Fruit fly (Drosophila melanogaster) whole organism, prepupa: ENCODE results near the gene CG43400.

Experiments
- Blimp-1 ChIP-seq: fragments of 200-800 bp; sonication (Bioruptor generic); optimal IDR thresholded peaks from 3 replicates; lab custom pipeline; 2017; ENCODE audit warnings: missing biosample characterization, missing genetic modification characterization, mild to moderate bottlenecking, moderate library complexity, missing genetic modification reagents
- CG10631 ChIP-seq: fragments of 200-800 bp; sonication (Bioruptor generic); optimal IDR thresholded peaks from 2 replicates; lab custom pipeline; 2016; ENCODE audit warnings: missing biosample characterization, missing genetic modification characterization
- CG10669 ChIP-seq: fragments of 200-800 bp; sonication (Bioruptor generic); optimal IDR thresholded peaks from 3 replicates; lab custom pipeline; 2018; ENCODE audit warnings: missing biosample characterization, mild to moderate bottlenecking, missing genetic modification characterization, moderate library complexity
- CG11902 ChIP-seq: fragments of 200-800 bp; sonication (Bioruptor generic); optimal IDR thresholded peaks from 3 replicates; lab custom pipeline; 2016; ENCODE audit warnings: missing biosample characterization, missing genetic modification characterization
- CG15336 ChIP-seq: fragments of 200-800 bp; sonication (Bioruptor generic); IDR thresholded peaks from 2 replicates; pipeline ENCODE4 v1.3.6; 2022; ENCODE audit warnings: missing biosample characterization, missing genetic modification characterization
- CG1621 ChIP-seq: fragments of 200-800 bp; sonication (Bioruptor generic); optimal IDR thresholded peaks from 3 replicates; lab custom pipeline; 2018; ENCODE audit warnings: missing biosample characterization, mild to moderate bottlenecking, missing genetic modification characterization
- CG16779 ChIP-seq: fragments of 200-800 bp; sonication (Bioruptor generic); optimal IDR thresholded peaks from 3 replicates; lab custom pipeline; 2017; ENCODE audit warnings: missing biosample characterization, mild to moderate bottlenecking, missing genetic modification characterization
- CG3032 ChIP-seq: fragments of 200-800 bp; optimal IDR thresholded peaks from 2 replicates; lab custom pipeline; 2019; ENCODE audit warnings: missing biosample characterization, mild to moderate bottlenecking, missing genetic modification characterization, moderate library complexity
- CG31627 ChIP-seq: fragments of 200-800 bp; sonication (Bioruptor generic); optimal IDR thresholded peaks from 3 replicates; lab custom pipeline; 2016; ENCODE audit warnings: missing biosample characterization, missing genetic modification characterization
- CG34406 ChIP-seq: fragments of 200-800 bp; sonication (Bioruptor generic); optimal IDR thresholded peaks from 3 replicates; lab custom pipeline; 2016; ENCODE audit warnings: missing biosample characterization, missing genetic modification characterization
- CG3919 ChIP-seq: fragments of 200-800 bp; sonication (Bioruptor generic); optimal IDR thresholded peaks from 3 replicates; lab custom pipeline; 2016; ENCODE audit warnings: missing biosample characterization, missing genetic modification characterization
- CG6163 ChIP-seq: fragments of 200-800 bp; sonication (Bioruptor generic); IDR thresholded peaks from 3 replicates; pipeline ENCODE4 v1.3.6; 2022; ENCODE audit warnings: missing biosample characterization, missing genetic modification characterization
- CG6792 ChIP-seq: fragments of 200-800 bp; sonication (Bioruptor generic); optimal IDR thresholded peaks from 3 replicates; lab custom pipeline; 2016; ENCODE audit warnings: missing biosample characterization, missing genetic modification characterization
- CG6808 ChIP-seq: fragments of 200-800 bp; sonication (Bioruptor generic); optimal IDR thresholded peaks from 3 replicates; lab custom pipeline; 2017; ENCODE audit warnings: missing biosample characterization, missing genetic modification characterization, mild to moderate bottlenecking, moderate library complexity, missing genetic modification reagents
- CG6854 ChIP-seq: fragments of 200-800 bp; sonication (Bioruptor generic); optimal IDR thresholded peaks from 2 replicates; lab custom pipeline; 2017; ENCODE audit warnings: missing biosample characterization, mild to moderate bottlenecking, missing genetic modification characterization
- CG7368 ChIP-seq: fragments of 200-800 bp; sonication (Bioruptor generic); optimal IDR thresholded peaks from 3 replicates; lab custom pipeline; 2016; ENCODE audit warnings: missing biosample characterization, missing genetic modification characterization
- CG8319 ChIP-seq: fragments of 200-800 bp; sonication (Bioruptor generic); optimal IDR thresholded peaks from 3 replicates; lab custom pipeline; 2016; ENCODE audit warnings: missing biosample characterization, missing genetic modification characterization
- CG8632 ChIP-seq: fragments of 200-800 bp; sonication (Bioruptor generic); optimal IDR thresholded peaks from 3 replicates; lab custom pipeline; 2016; ENCODE audit warnings: missing biosample characterization, missing genetic modification characterization
- CG9139 ChIP-seq: fragments of 200-800 bp; sonication (Bioruptor generic); optimal IDR thresholded peaks from 3 replicates; lab custom pipeline; 2017; ENCODE audit warnings: missing biosample characterization, mild to moderate bottlenecking, missing genetic modification characterization
- Eip75B ChIP-seq: fragments of 200-800 bp; sonication (Bioruptor generic); optimal IDR thresholded peaks from 3 replicates; lab custom pipeline; 2016; ENCODE audit warnings: missing biosample characterization, missing genetic modification characterization
- Eip78C ChIP-seq: fragments of 200-800 bp; sonication (Bioruptor generic); peaks from one replicate; lab custom pipeline; 2016; ENCODE audit warnings: missing biosample characterization, missing genetic modification characterization
- Ets21C ChIP-seq: fragments of 200-800 bp; sonication (Bioruptor generic); optimal IDR thresholded peaks from 3 replicates; lab custom pipeline; 2016; ENCODE audit warnings: missing biosample characterization, missing genetic modification characterization
- Ets96B ChIP-seq: fragments of 200-800 bp; optimal IDR thresholded peaks from 2 replicates; lab custom pipeline; 2019; ENCODE audit warnings: missing biosample characterization, mild to moderate bottlenecking, missing genetic modification characterization, moderate library complexity
- Gug ChIP-seq: fragments of 200-800 bp; sonication (Bioruptor generic); IDR thresholded peaks from 2 replicates; pipeline ENCODE4 v1.3.6; 2022; ENCODE audit warnings: missing biosample characterization, missing genetic modification characterization
- Hr38 ChIP-seq: sonication (Bioruptor generic); optimal IDR thresholded peaks from 2 replicates; lab custom pipeline; 2016; ENCODE audit warnings: missing biosample characterization, missing genetic modification characterization
- Hr39 ChIP-seq: fragments of 200-800 bp; sonication (Bioruptor generic); optimal IDR thresholded peaks from 2 replicates; lab custom pipeline; 2016; ENCODE audit warnings: missing biosample characterization, missing genetic modification characterization
- Hr4 ChIP-seq: fragments of 200-800 bp; sonication (Bioruptor generic); optimal IDR thresholded peaks from 3 replicates; lab custom pipeline; 2016; ENCODE audit warnings: missing biosample characterization, missing genetic modification characterization
- Lpt ChIP-seq: fragments of 200-800 bp; sonication (Bioruptor generic); optimal IDR thresholded peaks from 3 replicates; lab custom pipeline; 2016; ENCODE audit warnings: missing biosample characterization, missing genetic modification characterization
- Met ChIP-seq: fragments of 200-800 bp; sonication (Bioruptor generic); optimal IDR thresholded peaks from 3 replicates; lab custom pipeline; 2016; ENCODE audit warnings: missing biosample characterization, missing genetic modification characterization
- Smox ChIP-seq: fragments of 200-800 bp; sonication (Bioruptor generic); optimal IDR thresholded peaks from 3 replicates; lab custom pipeline; 2016; ENCODE audit warnings: missing biosample characterization, missing genetic modification characterization
- achi ChIP-seq: fragments of 200-800 bp; sonication (Bioruptor generic); optimal IDR thresholded peaks from 3 replicates; lab custom pipeline; 2016; ENCODE audit warnings: missing biosample characterization, missing genetic modification characterization
- eg ChIP-seq: fragments of 200-800 bp; sonication (Bioruptor generic); IDR thresholded peaks from 3 replicates; pipeline ENCODE4 v1.3.6; 2022; ENCODE audit warnings: missing biosample characterization, missing genetic modification characterization
- esn ChIP-seq: fragments of 200-800 bp; sonication (Bioruptor generic); optimal IDR thresholded peaks from 2 replicates; lab custom pipeline; 2016; ENCODE audit warnings: missing biosample characterization, mild to moderate bottlenecking, missing genetic modification characterization, moderate library complexity
- fd59A ChIP-seq: fragments of 200-800 bp; sonication (Bioruptor generic); optimal IDR thresholded peaks from 2 replicates; lab custom pipeline; 2017; ENCODE audit warnings: missing biosample characterization, mild to moderate bottlenecking, missing genetic modification characterization, missing genetic modification reagents
- fd85E ChIP-seq: fragments of 200-800 bp; sonication (Bioruptor generic); optimal IDR thresholded peaks from 3 replicates; lab custom pipeline; 2016; ENCODE audit warnings: missing biosample characterization, missing genetic modification characterization
- fkh ChIP-seq: fragments of 200-800 bp; sonication (Bioruptor generic); optimal IDR thresholded peaks from 3 replicates; lab custom pipeline; 2017; ENCODE audit warnings: missing biosample characterization, mild to moderate bottlenecking, missing genetic modification characterization, moderate library complexity
- lz ChIP-seq: fragments of 200-800 bp; sonication (Bioruptor generic); optimal IDR thresholded peaks from 3 replicates; lab custom pipeline; 2016; ENCODE audit warnings: missing biosample characterization, missing genetic modification characterization
- net ChIP-seq: fragments of 200-800 bp; sonication (Bioruptor generic); optimal IDR thresholded peaks from 3 replicates; lab custom pipeline; 2016; ENCODE audit warnings: missing biosample characterization, missing genetic modification characterization
- pdm3 ChIP-seq: fragments of 200-800 bp; sonication (Bioruptor generic); optimal IDR thresholded peaks from 3 replicates; lab custom pipeline; 2016; ENCODE audit warnings: missing biosample characterization, missing genetic modification characterization
- salr ChIP-seq, 2 experiments: fragments of 200-800 bp; sonication (Bioruptor generic); optimal IDR thresholded peaks; 3 replicates each; lab custom pipeline; 2016 to 2018; ENCODE audit warnings: missing biosample characterization in 2 of 2, missing genetic modification characterization in 2 of 2, mild to moderate bottlenecking in 1 of 2
- spab ChIP-seq: fragments of 200-800 bp; sonication (Bioruptor generic); optimal IDR thresholded peaks from 2 replicates; lab custom pipeline; 2017; ENCODE audit warnings: missing biosample characterization, mild to moderate bottlenecking, missing genetic modification characterization, missing genetic modification reagents
- ss ChIP-seq, 2 experiments: fragments of 200-800 bp; sonication (Bioruptor generic); optimal IDR thresholded peaks; 2 replicates in 1 of 2; 3 replicates in 1 of 2; lab custom pipeline; 2017 to 2018; ENCODE audit warnings: mild to moderate bottlenecking in 2 of 2, missing biosample characterization in 2 of 2, missing genetic modification characterization in 2 of 2, moderate library complexity in 1 of 2
- svp ChIP-seq: fragments of 200-800 bp; sonication (Bioruptor generic); peaks from one replicate; lab custom pipeline; 2016; ENCODE audit warnings: missing biosample characterization, missing genetic modification characterization
- topi ChIP-seq: fragments of 200-800 bp; sonication (Bioruptor generic); optimal IDR thresholded peaks from 3 replicates; lab custom pipeline; 2016; ENCODE audit warnings: missing biosample characterization, missing genetic modification characterization

The CG43400 gene

DNA sequence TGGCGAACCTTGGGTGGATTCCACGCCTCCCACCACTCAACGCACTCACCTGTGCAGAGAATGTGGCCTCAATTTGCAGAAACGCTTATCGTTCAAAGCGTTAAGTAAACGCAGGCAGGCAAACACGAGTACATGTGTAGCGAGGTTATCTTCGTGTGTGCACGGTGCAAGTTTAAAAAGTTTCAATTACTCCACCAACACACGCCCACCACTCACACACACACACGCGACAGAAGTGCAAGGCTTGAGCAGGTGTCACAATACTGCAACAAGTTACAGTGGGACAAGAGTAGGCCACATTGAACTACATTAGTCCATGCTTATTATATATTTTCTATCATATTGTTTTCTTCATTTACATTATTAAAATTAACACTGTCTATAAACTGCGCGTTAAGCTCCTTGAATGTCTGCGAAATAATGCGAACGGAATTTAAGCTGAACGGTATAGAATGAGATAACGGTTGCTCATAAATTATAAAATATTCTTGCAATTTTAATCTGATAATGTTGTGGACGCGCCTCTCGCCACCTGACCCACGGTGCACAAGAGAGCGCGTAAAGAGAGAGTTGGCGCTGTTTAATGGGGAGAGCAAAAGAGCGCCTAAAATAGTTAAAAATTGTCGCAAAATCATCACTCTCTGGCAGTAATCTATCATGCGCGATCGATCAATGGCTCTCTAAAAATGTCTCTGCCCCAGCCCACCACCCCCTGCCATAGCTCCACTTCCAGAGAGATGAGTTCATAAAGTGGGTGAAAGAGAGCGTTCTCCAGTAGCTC is 44.2 kb downstream of the CG43400 start (continued):
- TF ChIP-seq esn (GFP tag; lab: Kevin White, UChicago) (peak; percentile 98), Ets21C (GFP tag; lab: Kevin White, UChicago) (peak; percentile 96), CG8632 (GFP tag; lab: Kevin White, UChicago) (peak; percentile 97), Ets96B (tag; lab: Kevin White, UChicago) (peak; percentile 97), CG6854 (GFP tag; lab: Kevin White, UChicago) (peak; percentile 98), CG10631 (peak; percentile 96), CG31627 (GFP tag; lab: Kevin White, UChicago) (peak; percentile 95), CG1621 (tag; lab: Kevin White, UChicago) (peak; percentile 96), ss (GFP tag; optimal IDR thresholded peaks at IDR 0.05; lab: Kevin White, UChicago) (peak; percentile 96), CG6808 (peak; percentile 96), achi (GFP tag; lab: Kevin White, UChicago) (peak; percentile 98), eg (GFP tag; lab: Robert Waterston, UW) (peak; percentile 97), fd85E (peak; percentile 94), Eip78C (GFP tag; lab: Kevin White, UChicago) (peak; percentile 100), Lpt (GFP tag; lab: Kevin White, UChicago) (peak; percentile 98), CG7368 (GFP tag; lab: Kevin White, UChicago) (peak; percentile 94), Smox (GFP tag; lab: Kevin White, UChicago) (peak; percentile 98), Eip75B (GFP tag; lab: Kevin White, UChicago) (peak; percentile 97), salr (GFP tag; optimal IDR thresholded peaks at IDR 0.05; lab: Kevin White, UChicago) (peak; percentile 95 to 96), Gug (peak; percentile 95), Met (GFP tag; lab: Kevin White, UChicago) (peak; percentile 98), Hr38 (GFP tag; lab: Kevin White, UChicago) (no peak), pdm3 (GFP tag; lab: Kevin White, UChicago) (peak; percentile 98)

DNA sequence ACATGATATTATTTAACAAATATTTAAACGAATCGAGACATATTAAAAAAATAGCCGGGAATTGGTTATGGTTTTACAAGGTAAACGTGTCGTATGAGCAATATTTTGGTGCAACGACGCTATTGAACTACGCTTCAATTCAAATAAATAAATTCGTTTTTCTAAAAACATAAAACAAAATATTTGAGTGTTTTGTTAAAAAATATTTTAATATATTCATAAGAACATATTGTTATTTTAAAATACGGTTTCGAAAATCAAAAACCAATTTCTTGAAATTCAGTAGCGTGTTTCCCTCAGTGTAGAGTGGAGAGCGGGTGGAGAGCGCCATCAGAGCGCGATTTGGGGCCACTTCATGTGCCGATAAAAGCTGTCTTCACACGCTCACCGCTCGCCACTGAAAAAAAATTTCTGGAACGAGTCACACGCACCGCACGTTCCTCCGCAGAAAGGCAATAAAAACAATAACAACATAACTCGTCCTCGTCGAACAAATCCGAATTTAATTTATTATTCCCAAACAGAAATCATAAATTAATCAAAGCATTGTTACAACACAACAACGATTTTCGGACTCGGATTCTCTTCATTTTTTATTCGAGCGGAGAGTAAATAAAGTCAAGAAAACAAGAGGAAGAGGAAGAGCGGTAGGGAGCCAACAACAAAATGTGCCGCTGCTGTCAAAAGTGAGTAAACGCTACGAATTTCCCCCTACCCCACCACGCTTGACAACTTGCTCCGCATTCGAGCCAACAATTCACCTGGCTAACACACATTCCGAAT is 45.0 kb downstream of the CG43400 start:
- TF ChIP-seq Lpt (GFP tag; lab: Kevin White, UChicago) (peak; percentile 72), CG6163 (GFP tag; lab: Robert Waterston, UW) (peak; percentile 68), svp (peak; percentile 82), CG6808 (peak; percentile 87), Gug (peak; percentile 85; the same call in 1 of the 2 replicates), Blimp-1 (GFP tag; lab: Kevin White, UChicago) (peak; percentile 89), lz (peak; percentile 84), eg (GFP tag; lab: Robert Waterston, UW) (peak; percentile 83), CG9139 (GFP tag; lab: Kevin White, UChicago) (peak; percentile 72), Hr39 (GFP tag; lab: Kevin White, UChicago) (peak; percentile 67), Eip78C (GFP tag; lab: Kevin White, UChicago) (peak; percentile 93), Ets21C (GFP tag; lab: Kevin White, UChicago) (peak; percentile 51), Hr38 (GFP tag; lab: Kevin White, UChicago) (no peak), Hr4 (peak; percentile 88), net (peak; percentile 86), achi (GFP tag; lab: Kevin White, UChicago) (peak; percentile 91), Met (GFP tag; lab: Kevin White, UChicago) (peak; percentile 81), CG8319 (peak; percentile 79), CG3919 (GFP tag; lab: Kevin White, UChicago) (peak; percentile 92), CG10631 (peak; percentile 92), esn (GFP tag; lab: Kevin White, UChicago) (peak; percentile 92), fd85E (no peak), CG6792 (GFP tag; lab: Kevin White, UChicago) (peak; percentile 90), CG3032 (tag; lab: Kevin White, UChicago) (peak; percentile 94), CG15336 (GFP tag; lab: Robert Waterston, UW) (peak; percentile 83; the same call in 1 of the 2 replicates), pdm3 (GFP tag; lab: Kevin White, UChicago) (peak; percentile 77), CG10669 (GFP tag; lab: Kevin White, UChicago) (peak; percentile 91), CG11902 (peak; percentile 86), topi (GFP tag; lab: Kevin White, UChicago) (peak; percentile 79), CG1621 (tag; lab: Kevin White, UChicago) (peak; percentile 36), fkh (GFP tag; lab: Kevin White, UChicago) (peak; percentile 40), spab (GFP tag; lab: Kevin White, UChicago) (peak; percentile 91), CG16779 (tag; lab: Kevin White, UChicago) (peak; percentile 89), CG34406 (peak; percentile 93), Eip75B (GFP tag; lab: Kevin White, UChicago) (peak; percentile 83), fd59A (GFP tag; lab: Kevin White, UChicago) (peak; percentile 80)
